Worm (Caenorhabditis elegans) whole organism, L4/young adult: ENCODE results near the gene D2096.10.

Experiments used
- dao-5 ChIP-seq: sonication (generic microtip); optimal IDR thresholded peaks from 2 replicates; lab custom pipeline; 2016; ENCODE audit warnings: missing genotype, missing genetic modification characterization, moderate library complexity, missing compliant biosample characterization
- him-1 ChIP-seq: sonication (generic microtip); optimal IDR thresholded peaks from 2 replicates; lab custom pipeline; 2016; ENCODE audit warnings: missing genotype, missing genetic modification reagents, missing genetic modification characterization, missing compliant biosample characterization

- no peak for TF ChIP-seq dao-5
- no peak for TF ChIP-seq him-1 (tag; lab: Kevin White, UChicago)
Measured at ce11 chrIV:8339636-8340035, 49.4 kb downstream of the D2096.10 start, which contains the start of gene lgc-6.
